Worm (Caenorhabditis elegans): ENCODE results near the gene mans-3.

- TF ChIP-seq blmp-1 (tag; optimal IDR thresholded peaks at IDR 0.05) (no peak), nhr-77 (tag; optimal IDR thresholded peaks at IDR 0.05) (no peak), nhr-28 (tag; optimal IDR thresholded peaks at IDR 0.05) (no peak), fkh-10 (GFP tag; optimal IDR thresholded peaks at IDR 0.05) (no peak), skn-1 (tag; optimal IDR thresholded peaks at IDR 0.05) (no peak), lin-13 (GFP tag; optimal IDR thresholded peaks at IDR 0.05) (no peak), nhr-11 (tag; optimal IDR thresholded peaks at IDR 0.05) (no peak), ceh-8 (GFP tag; optimal IDR thresholded peaks at IDR 0.05) (no peak), nhr-20 (tag; optimal IDR thresholded peaks at IDR 0.05) (no peak)
Measured at ce11 chrX:5120196-5120595, 45.0 kb upstream of the mans-3 start.

All from whole organism, L1 larva.